Fruit fly (Drosophila melanogaster) whole organism, pupa: Measurements from ENCODE around the gene CG14907.

ENCODE experiments used
- CG10348 ChIP-seq: fragments of 200-800 bp; sonication (Bioruptor generic); IDR thresholded peaks from 2 replicates; pipeline ENCODE4 v1.3.6; 2022; ENCODE audit warnings: missing biosample characterization, missing genetic modification characterization
- CG13204 ChIP-seq: fragments of 200-800 bp; sonication (Bioruptor generic); optimal IDR thresholded peaks from 2 replicates; lab custom pipeline; 2018; ENCODE audit warnings: missing biosample characterization, mild to moderate bottlenecking, missing genetic modification characterization, moderate library complexity
- CG32121 ChIP-seq: fragments of 200-800 bp; sonication (Bioruptor generic); IDR thresholded peaks from 2 replicates; pipeline ENCODE4 v1.3.6; 2022; ENCODE audit warnings: missing biosample characterization, missing genetic modification characterization
- CG8159 ChIP-seq: fragments of 200-800 bp; sonication (Bioruptor generic); optimal IDR thresholded peaks from 3 replicates; lab custom pipeline; 2018; ENCODE audit warnings: missing biosample characterization, mild to moderate bottlenecking, missing genetic modification characterization, moderate library complexity
- D1 ChIP-seq: fragments of 200-800 bp; sonication (Bioruptor generic); optimal IDR thresholded peaks from 2 replicates; lab custom pipeline; 2018; ENCODE audit warnings: missing biosample characterization, mild to moderate bottlenecking, missing genetic modification characterization, moderate library complexity
- EcR ChIP-seq: fragments of 200-800 bp; sonication (Bioruptor generic); optimal IDR thresholded peaks from 3 replicates; lab custom pipeline; 2019; ENCODE audit warnings: missing biosample characterization, missing genetic modification characterization, mild to moderate bottlenecking, moderate library complexity, missing genetic modification reagents
- rn ChIP-seq: fragments of 200-800 bp; sonication (Bioruptor generic); IDR thresholded peaks from 2 replicates; pipeline ENCODE4 v1.3.6; 2022; ENCODE audit warnings: missing biosample characterization, missing genetic modification characterization

DNA sequence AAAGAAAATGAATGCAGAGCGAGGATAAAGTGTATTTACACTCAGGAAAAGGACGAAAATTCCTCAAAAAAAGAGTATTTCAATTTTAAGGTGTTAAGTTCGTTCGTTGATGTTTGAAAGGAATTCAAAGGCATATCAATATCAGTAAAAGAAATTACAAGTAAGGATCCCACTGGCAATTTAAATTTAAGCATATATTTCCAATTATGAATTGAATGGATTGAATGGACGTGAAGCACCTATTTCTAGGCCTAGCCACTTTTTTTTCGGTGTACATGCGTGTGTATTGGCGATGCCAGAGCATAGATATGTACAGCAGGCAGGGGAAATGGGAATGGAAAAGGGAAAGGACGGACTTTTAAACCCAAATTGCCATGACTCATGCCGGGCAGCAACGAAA, 21.6 kb downstream of the CG14907 start:
- TF ChIP-seq D1 (tag; lab: Kevin White, UChicago) (no peak), EcR (GFP tag; lab: Kevin White, UChicago) (no peak), CG8159 (no peak), CG13204 (GFP tag; lab: Kevin White, UChicago) (no peak), rn (GFP tag; lab: Robert Waterston, UW) (no peak), CG10348 (GFP tag; lab: Robert Waterston, UW) (no peak), CG32121 (GFP tag; lab: Robert Waterston, UW) (no peak)
